Fruit fly (Drosophila melanogaster) whole organism, wandering third instar larva: ENCODE data around the gene CG9106.

Experiments used
- Hr78 ChIP-seq: fragments of >200 bp; optimal IDR thresholded peaks from 2 replicates; lab custom pipeline; 2017; ENCODE audit warnings: missing biosample characterization, missing genetic modification characterization
- N ChIP-seq: fragments of >200 bp; optimal IDR thresholded peaks from 2 replicates; lab custom pipeline; 2018; ENCODE audit warnings: missing biosample characterization, missing external identifiers, missing genetic modification characterization
- Sp1 ChIP-seq: fragments of 200-800 bp; sonication (Bioruptor generic); optimal IDR thresholded peaks from 3 replicates; lab custom pipeline; 2019; ENCODE audit warnings: missing biosample characterization, mild to moderate bottlenecking, missing genetic modification characterization, moderate library complexity
- fru ChIP-seq: fragments of 200-800 bp; sonication (Bioruptor generic); optimal IDR thresholded peaks from 3 replicates; lab custom pipeline; 2016; ENCODE audit warnings: missing biosample characterization, mild to moderate bottlenecking, missing genetic modification characterization

DNA sequence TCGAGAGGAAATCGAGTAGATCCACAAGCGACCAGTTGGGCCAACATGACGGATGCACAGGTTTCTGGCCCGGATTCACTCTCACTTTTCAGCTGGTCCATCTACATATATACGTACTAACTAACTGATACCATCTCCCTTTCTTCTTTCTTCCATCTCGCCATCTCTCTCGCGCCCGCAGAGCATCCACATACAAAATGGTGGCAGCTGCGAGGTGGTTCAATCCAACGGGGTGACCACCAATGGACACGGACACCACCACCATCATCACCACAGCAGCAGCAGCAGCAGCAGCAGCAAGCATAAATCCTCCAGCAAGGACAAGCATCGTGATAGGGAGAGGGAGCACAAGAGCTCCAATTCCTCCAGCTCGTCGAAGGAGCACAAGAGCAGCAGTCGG lies 48.8 kb upstream of the CG9106 start:
- TF ChIP-seq N (GFP tag; lab: Kevin White, UChicago) = no peak
- TF ChIP-seq fru (GFP tag; lab: Kevin White, UChicago) = no peak
- no peak for TF ChIP-seq Sp1 (GFP tag; lab: Kevin White, UChicago)
- no peak for TF ChIP-seq Hr78 (GFP tag; lab: Kevin White, UChicago)
